Worm (Caenorhabditis elegans): ENCODE results near the gene col-115.

The col-115 gene

ce11 chrIV:8013849-8014248, 25.4 kb downstream of the col-115 start, which contains the start of gene C26B2.8:
C26B2.8 (plus strand) TSS chrIV:8014149.
- TF ChIP-seq ets-5 (GFP tag; IDR thresholded peaks at IDR 0.05), result no peak
- TF ChIP-seq ceh-82 (tag; optimal IDR thresholded peaks at IDR 0.05), result no peak
- TF ChIP-seq Y116A8C.19 (tag; optimal IDR thresholded peaks at IDR 0.05; ENCODE audit: borderline replicate concordance), result no peak
- no peak for TF ChIP-seq zip-4 (GFP tag; optimal IDR thresholded peaks at IDR 0.05)
- TF ChIP-seq xbp-1 (tag; optimal IDR thresholded peaks at IDR 0.05), result no peak
- TF ChIP-seq lir-3 (tag; optimal IDR thresholded peaks at IDR 0.05; ENCODE audit: poor library complexity), result no peak
- no peak for TF ChIP-seq ama-1 (optimal IDR thresholded peaks at IDR 0.05)
- TF ChIP-seq pqm-1 (tag; optimal IDR thresholded peaks at IDR 0.05), result no peak
- no peak for TF ChIP-seq nhr-84 (tag; optimal IDR thresholded peaks at IDR 0.05)
- no peak for TF ChIP-seq lin-14 (GFP tag; optimal IDR thresholded peaks at IDR 0.05)
- no peak for TF ChIP-seq mep-1 (tag; optimal IDR thresholded peaks at IDR 0.05)
- no peak for TF ChIP-seq fkh-4 (tag; optimal IDR thresholded peaks at IDR 0.05; ENCODE audit: borderline replicate concordance)
- TF ChIP-seq nhr-47 (tag; optimal IDR thresholded peaks at IDR 0.05), result no peak
- no peak for TF ChIP-seq nhr-77 (tag; optimal IDR thresholded peaks at IDR 0.05)
- no peak for TF ChIP-seq aly-2 (tag; optimal IDR thresholded peaks at IDR 0.05)

DNA sequence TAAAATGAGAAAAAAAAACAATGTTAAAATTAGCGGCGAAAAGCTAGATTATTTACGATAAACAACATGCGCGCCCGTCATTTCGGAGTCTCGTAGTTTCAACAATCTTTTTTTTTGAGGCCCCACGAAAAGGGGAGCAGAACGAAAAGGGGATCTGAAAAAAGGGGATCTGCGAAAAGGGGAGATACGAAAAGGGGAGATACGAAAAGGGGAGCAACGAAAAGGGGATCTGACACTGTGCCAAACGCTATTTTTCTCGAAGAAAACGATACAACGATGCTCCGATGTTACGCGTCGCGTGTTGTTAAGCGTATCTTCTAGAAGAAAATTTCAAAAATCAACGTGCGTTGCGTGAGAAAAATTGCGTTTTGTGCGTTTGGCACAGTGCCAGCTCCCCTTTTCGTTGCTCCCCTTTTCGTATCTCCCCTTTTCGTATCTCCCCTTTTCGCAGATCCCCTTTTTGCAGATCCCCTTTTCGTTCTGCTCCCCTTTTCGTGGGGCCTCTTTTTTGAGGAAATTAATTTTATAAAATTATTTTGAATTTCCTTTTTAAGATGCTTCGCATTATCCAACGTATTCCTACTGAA, 27.3 kb downstream of the col-115 start, which contains the start of gene C26B2.7:
C26B2.7 (plus strand) TSS at position 549 of the 587 bp plus-strand sequence.
- peak; percentile 86 for TF ChIP-seq egl-13 (tag; optimal IDR thresholded peaks at IDR 0.05)
- TF ChIP-seq dpl-1 (GFP tag; optimal IDR thresholded peaks at IDR 0.05), result peak; percentile 69 to 85 (median 81)
- TF ChIP-seq lin-14 (GFP tag; optimal IDR thresholded peaks at IDR 0.05), result peak; percentile 81
- TF ChIP-seq rnt-1 (tag; optimal IDR thresholded peaks at IDR 0.05), result peak; percentile 95
- peak; percentile 76 for TF ChIP-seq tbx-2 (tag; optimal IDR thresholded peaks at IDR 0.05)
- TF ChIP-seq lsy-2 (tag; optimal IDR thresholded peaks at IDR 0.05), result peak; percentile 69 to 80
- peak; percentile 28 for TF ChIP-seq Y116A8C.19 (tag; optimal IDR thresholded peaks at IDR 0.05; ENCODE audit: borderline replicate concordance)
- peak in 1 of 2 experiments; percentile 52 for TF ChIP-seq mdl-1 (tag; optimal IDR thresholded peaks at IDR 0.05)
- peak; percentile 83 for TF ChIP-seq sox-4 (tag; optimal IDR thresholded peaks at IDR 0.05)
- peak; percentile 86 for TF ChIP-seq ceh-88 (GFP tag; IDR thresholded peaks at IDR 0.05)
- peak; percentile 36 for TF ChIP-seq lin-15B (tag; optimal IDR thresholded peaks at IDR 0.05)
- TF ChIP-seq efl-1 (optimal IDR thresholded peaks at IDR 0.05), result peak; percentile 69 to 82
- peak; percentile 83 to 98 for TF ChIP-seq efl-1 (GFP tag; optimal IDR thresholded peaks at IDR 0.05 in 1 of 2)
- TF ChIP-seq hlh-4 (tag; optimal IDR thresholded peaks at IDR 0.05), result peak; percentile 7
- TF ChIP-seq fkh-8 (tag; optimal IDR thresholded peaks at IDR 0.05), result peak; percentile 75
- peak; percentile 81 for TF ChIP-seq swsn-7 (tag; optimal IDR thresholded peaks at IDR 0.05)
- TF ChIP-seq C04F5.9 (tag; optimal IDR thresholded peaks at IDR 0.05), result peak; percentile 54
- TF ChIP-seq nhr-90 (tag; optimal IDR thresholded peaks at IDR 0.05; ENCODE audit: poor library complexity), result peak; percentile 82
- TF ChIP-seq unc-98 (GFP tag; IDR thresholded peaks at IDR 0.05), result peak; percentile 76
- TF ChIP-seq blmp-1 (tag; optimal IDR thresholded peaks at IDR 0.05), result peak; percentile 31
- TF ChIP-seq lin-13 (GFP tag; optimal IDR thresholded peaks at IDR 0.05), result peak; percentile 22
- peak; percentile 88 for TF ChIP-seq nhr-47 (tag; optimal IDR thresholded peaks at IDR 0.05)
- TF ChIP-seq nhr-20 (tag; optimal IDR thresholded peaks at IDR 0.05), result peak; percentile 83
- TF ChIP-seq elt-2 (tag; optimal IDR thresholded peaks at IDR 0.05), result peak; percentile 5
- TF ChIP-seq mab-9 (GFP tag; IDR thresholded peaks at IDR 0.05), result peak; percentile 64; the same call in 1 of the 2 replicates
- TF ChIP-seq grh-1 (GFP tag; IDR thresholded peaks at IDR 0.05), result 0 out of 2 replicates have a peak, but pooled peaks have one; percentile 27
- peak; percentile 83 for TF ChIP-seq dsc-1 (tag; optimal IDR thresholded peaks at IDR 0.05)
- peak; percentile 76 for TF ChIP-seq vab-15 (tag; optimal IDR thresholded peaks at IDR 0.05)
- peak; percentile 54 for TF ChIP-seq ceh-63 (GFP tag; optimal IDR thresholded peaks at IDR 0.05)
- TF ChIP-seq C16A3.4 (tag; optimal IDR thresholded peaks at IDR 0.05), result peak; percentile 41
- peak; percentile 47 to 82 (median 50) for TF ChIP-seq ceh-82 (tag; optimal IDR thresholded peaks at IDR 0.05)
- peak; percentile 88 for TF ChIP-seq lir-3 (tag; optimal IDR thresholded peaks at IDR 0.05; ENCODE audit: poor library complexity)
- TF ChIP-seq lin-35 (GFP tag; optimal IDR thresholded peaks at IDR 0.05), result peak; percentile 76 to 89
- TF ChIP-seq ztf-11 (tag; optimal IDR thresholded peaks at IDR 0.05), result peak in 1 of 2 experiments; percentile 94
- peak; percentile 81 for TF ChIP-seq isw-1 (GFP tag; IDR thresholded peaks at IDR 0.05)
- peak; percentile 44 for TF ChIP-seq jun-1 (tag; optimal IDR thresholded peaks at IDR 0.05)
- peak; percentile 37 for TF ChIP-seq ceh-8 (GFP tag; optimal IDR thresholded peaks at IDR 0.05)
- TF ChIP-seq nhr-71 (tag; optimal IDR thresholded peaks at IDR 0.05), result peak; percentile 88
- TF ChIP-seq nhr-77 (tag; optimal IDR thresholded peaks at IDR 0.05), result peak; percentile 33
- peak; percentile 84 for TF ChIP-seq unc-86 (tag; optimal IDR thresholded peaks at IDR 0.05)
